Fruit fly (Drosophila melanogaster) whole organism, pupa: Measurements from ENCODE around the gene abo.

Experiments used
- CG10348 ChIP-seq: fragments of 200-800 bp; sonication (Bioruptor generic); IDR thresholded peaks from 2 replicates; pipeline ENCODE4 v1.3.6; 2022; ENCODE audit warnings: missing biosample characterization, missing genetic modification characterization
- CG12605 ChIP-seq: fragments of 200-800 bp; sonication (Bioruptor generic); IDR thresholded peaks from 2 replicates; pipeline ENCODE4 v1.3.6; 2022; ENCODE audit warnings: missing biosample characterization, missing genetic modification characterization
- CG13204 ChIP-seq: fragments of 200-800 bp; sonication (Bioruptor generic); optimal IDR thresholded peaks from 2 replicates; lab custom pipeline; 2018; ENCODE audit warnings: missing biosample characterization, mild to moderate bottlenecking, missing genetic modification characterization, moderate library complexity
- CG14655 ChIP-seq: fragments of 200-800 bp; sonication (Bioruptor generic); optimal IDR thresholded peaks from 3 replicates; lab custom pipeline; 2017; ENCODE audit warnings: mild to moderate bottlenecking, missing biosample characterization, missing genetic modification reagents, missing genetic modification characterization
- CG15710 ChIP-seq: fragments of 200-800 bp; sonication (Bioruptor generic); optimal IDR thresholded peaks from 2 replicates; lab custom pipeline; 2018; ENCODE audit warnings: missing biosample characterization, mild to moderate bottlenecking, missing genetic modification characterization, moderate library complexity
- CG17806 ChIP-seq: fragments of 200-800 bp; sonication (Bioruptor generic); optimal IDR thresholded peaks from 2 replicates; lab custom pipeline; 2018; ENCODE audit warnings: missing biosample characterization, mild to moderate bottlenecking, missing genetic modification characterization, moderate library complexity
- CG32121 ChIP-seq: fragments of 200-800 bp; sonication (Bioruptor generic); IDR thresholded peaks from 2 replicates; pipeline ENCODE4 v1.3.6; 2022; ENCODE audit warnings: missing biosample characterization, missing genetic modification characterization
- CG34367 ChIP-seq: fragments of 200-800 bp; sonication (Bioruptor generic); optimal IDR thresholded peaks from 2 replicates; lab custom pipeline; 2018; ENCODE audit warnings: missing biosample characterization, mild to moderate bottlenecking, missing genetic modification characterization
- CG4496 ChIP-seq: fragments of 200-800 bp; sonication (Bioruptor generic); IDR thresholded peaks from 3 replicates; pipeline ENCODE4 v1.3.6; 2022; ENCODE audit warnings: missing biosample characterization, missing genetic modification characterization
- CG8159 ChIP-seq: fragments of 200-800 bp; sonication (Bioruptor generic); optimal IDR thresholded peaks from 3 replicates; lab custom pipeline; 2018; ENCODE audit warnings: missing biosample characterization, mild to moderate bottlenecking, missing genetic modification characterization, moderate library complexity
- CG8301 ChIP-seq: fragments of 200-800 bp; sonication (Bioruptor generic); optimal IDR thresholded peaks from 2 replicates; lab custom pipeline; 2018; ENCODE audit warnings: missing biosample characterization, mild to moderate bottlenecking, missing genetic modification characterization
- CG9948 ChIP-seq: fragments of 200-800 bp; sonication (Bioruptor generic); optimal IDR thresholded peaks from 2 replicates; lab custom pipeline; 2018; ENCODE audit warnings: missing biosample characterization, mild to moderate bottlenecking, missing genetic modification characterization, moderate library complexity
- D1 ChIP-seq: fragments of 200-800 bp; sonication (Bioruptor generic); optimal IDR thresholded peaks from 2 replicates; lab custom pipeline; 2018; ENCODE audit warnings: missing biosample characterization, mild to moderate bottlenecking, missing genetic modification characterization, moderate library complexity
- EcR ChIP-seq: fragments of 200-800 bp; sonication (Bioruptor generic); optimal IDR thresholded peaks from 3 replicates; lab custom pipeline; 2019; ENCODE audit warnings: missing biosample characterization, missing genetic modification characterization, mild to moderate bottlenecking, moderate library complexity, missing genetic modification reagents
- Ets98B ChIP-seq: fragments of 200-800 bp; sonication (Bioruptor generic); IDR thresholded peaks from 2 replicates; pipeline ENCODE4 v1.3.6; 2022; ENCODE audit warnings: missing biosample characterization, missing genetic modification characterization
- Pif1A ChIP-seq: fragments of 200-800 bp; sonication (Bioruptor generic); optimal IDR thresholded peaks from 3 replicates; lab custom pipeline; 2016; ENCODE audit warnings: missing biosample characterization, missing genetic modification characterization
- Pif1B ChIP-seq: fragments of 200-800 bp; sonication (Bioruptor generic); optimal IDR thresholded peaks from 3 replicates; lab custom pipeline; 2016; ENCODE audit warnings: missing biosample characterization, missing genetic modification characterization
- Snoo ChIP-seq: fragments of 200-800 bp; sonication (Bioruptor generic); optimal IDR thresholded peaks from 3 replicates; lab custom pipeline; 2017; ENCODE audit warnings: missing biosample characterization, mild to moderate bottlenecking, missing genetic modification characterization, inconsistent platforms
- fd96Ca ChIP-seq: fragments of 200-800 bp; sonication (Bioruptor generic); IDR thresholded peaks from 3 replicates; pipeline ENCODE4 v1.3.6; 2022; ENCODE audit warnings: missing biosample characterization, missing genetic modification characterization
- gl ChIP-seq: fragments of 200-800 bp; sonication (Bioruptor generic); optimal IDR thresholded peaks from 2 replicates; lab custom pipeline; 2018; ENCODE audit warnings: missing biosample characterization, mild to moderate bottlenecking, missing genetic modification characterization
- rn ChIP-seq: fragments of 200-800 bp; sonication (Bioruptor generic); IDR thresholded peaks from 2 replicates; pipeline ENCODE4 v1.3.6; 2022; ENCODE audit warnings: missing biosample characterization, missing genetic modification characterization

The abo gene

dm6 chr2L:11014671-11015070 is 39.6 kb upstream of the abo start:
- TF ChIP-seq D1 (tag; lab: Kevin White, UChicago) (peak; percentile 11), CG34367 (tag; lab: Kevin White, UChicago) (peak; percentile 42), rn (GFP tag; lab: Robert Waterston, UW) (no peak), Snoo (no peak), fd96Ca (GFP tag; lab: Robert Waterston, UW) (no peak), CG10348 (no peak), CG15710 (peak; percentile 51), Ets98B (no peak), Pif1B (GFP tag; lab: Kevin White, UChicago) (no peak), CG9948 (tag; lab: Kevin White, UChicago) (peak; percentile 56), gl (tag; lab: Kevin White, UChicago) (no peak), EcR (GFP tag; lab: Kevin White, UChicago) (peak; percentile 11), CG4496 (no peak), CG17806 (tag; lab: Kevin White, UChicago) (peak; percentile 46), CG8159 (tag; lab: Kevin White, UChicago) (peak; percentile 66), CG12605 (GFP tag; lab: Robert Waterston, UW) (peak; percentile 37), CG14655 (GFP tag; lab: Kevin White, UChicago) (no peak), CG8301 (peak; percentile 55), CG13204 (GFP tag; lab: Kevin White, UChicago) (no peak), Pif1A (GFP tag; lab: Kevin White, UChicago) (no peak), CG32121 (no peak)

DNA sequence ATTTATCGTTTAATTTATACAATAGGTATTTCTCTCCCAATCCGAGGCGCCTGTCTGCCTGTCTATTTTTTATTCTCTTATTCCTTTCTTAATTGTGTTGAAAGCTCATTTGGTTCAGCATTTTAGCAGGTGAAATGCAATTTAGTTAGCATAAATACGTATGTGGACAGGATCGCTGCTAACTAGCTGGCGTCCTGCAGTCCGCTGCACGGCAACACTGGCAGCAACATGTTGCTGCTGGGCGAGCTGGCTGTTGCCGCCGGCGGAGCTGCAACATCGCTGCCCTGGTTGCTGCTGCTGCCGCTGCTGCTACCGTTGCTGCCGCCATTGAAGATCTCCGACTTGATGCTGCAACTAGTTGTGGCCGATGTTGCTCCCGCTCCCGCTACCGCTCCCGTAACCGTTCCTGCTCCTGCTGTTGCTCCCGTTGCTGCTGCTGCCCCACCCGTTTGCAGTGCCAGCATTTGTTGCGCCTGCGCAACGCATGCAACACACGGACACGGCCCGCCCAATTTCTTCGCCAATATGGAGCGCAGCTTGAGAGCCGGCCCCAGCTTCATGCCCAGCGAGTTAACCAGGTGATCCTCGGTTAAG is 39.0 kb upstream of the abo start:
- TF ChIP-seq CG8301 (no peak), CG13204 (GFP tag; lab: Kevin White, UChicago) (peak; percentile 85)

- TF ChIP-seq D1 (tag; lab: Kevin White, UChicago) (no peak), CG12605 (GFP tag; lab: Robert Waterston, UW) (no peak), Ets98B (peak; percentile 61), Snoo (peak; percentile 44), Pif1A (GFP tag; lab: Kevin White, UChicago) (no peak), CG8301 (no peak), CG17806 (tag; lab: Kevin White, UChicago) (peak; percentile 31), CG15710 (peak; percentile 51), rn (GFP tag; lab: Robert Waterston, UW) (0 out of 2 replicates have a peak, but pooled peaks have one; percentile 21), Pif1B (GFP tag; lab: Kevin White, UChicago) (no peak), CG32121 (peak; percentile 45), CG8159 (tag; lab: Kevin White, UChicago) (peak; percentile 56), CG14655 (GFP tag; lab: Kevin White, UChicago) (no peak), CG4496 (peak; percentile 59; the same call in 2 of the 3 replicates)
Observed at dm6 chr2L:11010999-11011398, 35.9 kb upstream of the abo start, which contains the start of the genes Art8 and dUTPase. Gene Art8 (minus strand): TSS chr2L:11011086. Gene dUTPase (plus strand): TSS chr2L:11011312.

DNA sequence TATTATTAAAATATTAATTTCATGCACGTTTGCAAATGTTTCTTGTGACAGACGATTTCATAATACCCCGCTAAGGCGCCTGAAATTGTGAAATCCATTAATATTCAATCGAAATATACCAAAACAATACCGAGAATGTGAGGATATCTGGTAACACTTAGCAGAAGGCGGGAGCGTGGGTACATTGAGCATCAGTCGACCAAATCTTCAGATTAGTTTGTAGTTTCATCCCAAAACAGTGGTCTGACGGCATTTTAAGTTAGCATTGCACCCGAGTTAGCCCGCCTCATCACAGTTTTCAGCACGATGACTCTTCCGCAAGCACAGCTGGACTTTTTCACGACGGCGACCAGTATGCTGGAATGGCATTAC is 29.6 kb upstream of the abo start, which contains the start of gene Nup154:
Gene Nup154 (plus strand): TSS at position 147 of the 372 bp plus-strand sequence.
- no peak for TF ChIP-seq CG14655 (GFP tag; lab: Kevin White, UChicago)
- TF ChIP-seq CG9948 (tag; lab: Kevin White, UChicago) = no peak
- no peak for TF ChIP-seq D1 (tag; lab: Kevin White, UChicago)
- TF ChIP-seq CG4496 = no peak

- TF ChIP-seq gl (tag; lab: Kevin White, UChicago) (peak; percentile 51), CG17806 (tag; lab: Kevin White, UChicago) (peak; percentile 30), rn (GFP tag; lab: Robert Waterston, UW) (no peak), Snoo (peak; percentile 83)
Observed at dm6 chr2L:11003925-11004673, 29.0 kb upstream of the abo start, which contains the start of gene RpL9. Gene RpL9 (minus strand): TSS chr2L:11004189.

DNA sequence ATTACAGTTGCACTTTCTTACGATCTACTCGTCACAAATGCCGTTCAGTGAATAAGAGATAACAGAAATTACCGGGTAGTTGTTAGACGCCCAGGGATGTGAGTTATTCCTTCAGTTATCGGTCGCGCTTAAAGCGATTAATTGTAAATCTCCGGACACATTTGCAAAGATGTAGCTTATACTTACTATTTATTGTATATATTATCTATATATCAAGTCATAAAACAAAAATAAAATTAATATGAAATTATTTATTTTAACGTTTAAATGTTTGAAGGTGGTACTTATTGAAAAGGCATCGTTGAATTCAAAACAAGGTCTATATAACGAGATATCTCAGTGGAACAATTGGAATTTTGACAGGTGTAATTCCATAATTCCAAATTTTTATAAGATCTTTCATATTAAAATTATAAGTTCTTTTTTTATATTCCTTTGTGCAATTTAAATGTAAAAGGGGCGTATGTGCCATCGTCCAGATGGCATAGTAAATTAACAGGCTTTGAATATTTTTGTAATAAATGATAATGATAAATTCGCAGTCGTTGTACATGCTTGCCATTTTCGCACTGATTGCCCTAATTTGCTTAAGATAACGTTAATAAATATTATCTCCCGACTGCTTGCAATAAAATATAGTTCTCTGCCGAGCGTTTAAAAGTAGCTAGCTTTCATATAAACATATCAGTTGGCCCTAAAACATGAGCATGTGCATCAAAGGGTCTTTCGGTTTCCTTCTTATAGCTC is 26.5 kb upstream of the abo start, which contains the start of the genes aub and lectin-33A:
Gene aub (minus strand): TSS at position 101 of the 747 bp plus-strand sequence.
Gene lectin-33A (plus strand): TSS at position 697 of the 747 bp plus-strand sequence.
- TF ChIP-seq CG17806 (tag; lab: Kevin White, UChicago) = no peak
- TF ChIP-seq Pif1A (GFP tag; lab: Kevin White, UChicago) = no peak
- no peak for TF ChIP-seq CG10348
- no peak for TF ChIP-seq CG14655 (GFP tag; lab: Kevin White, UChicago)
- TF ChIP-seq Snoo = no peak
- no peak for TF ChIP-seq rn (GFP tag; lab: Robert Waterston, UW)
- TF ChIP-seq, all 21 proteins: peak for 0
